Worm (Caenorhabditis elegans) whole organism, L4 larva: ENCODE measurements around the gene ZK892.6.

Experiments
- D1046.2 ChIP-seq: fragments of 200-800 bp; sonication (Bioruptor generic); IDR thresholded peaks from 2 replicates; pipeline ENCODE4 v1.3.6; 2022; ENCODE audit warnings: missing genetic modification characterization, missing compliant biosample characterization
- F10B5.3 ChIP-seq: sonication (generic microtip); optimal IDR thresholded peaks from 2 replicates; lab custom pipeline; 2016; ENCODE audit warnings: mild to moderate bottlenecking, missing genetic modification characterization, missing compliant biosample characterization
- R02D3.7 ChIP-seq: fragments of 150-350 bp; sonication (generic microtip); optimal IDR thresholded peaks from 3 replicates; lab custom pipeline; 2014; ENCODE audit warnings: missing biosample characterization, missing genetic modification characterization
- ZK337.2 ChIP-seq: fragments of 200-800 bp; sonication (Bioruptor generic); IDR thresholded peaks from 2 replicates; pipeline ENCODE4 v1.3.6; 2022; ENCODE audit warnings: missing genetic modification reagents, missing genetic modification characterization, missing compliant biosample characterization
- aha-1 ChIP-seq: fragments of 150-350 bp; peaks from one replicate; lab custom pipeline; 2014; ENCODE audit warnings: missing biosample characterization, missing genetic modification characterization
- attf-4 ChIP-seq: sonication (generic microtip); optimal IDR thresholded peaks from 3 replicates; lab custom pipeline; 2017; ENCODE audit warnings: missing biosample characterization, missing genetic modification characterization
- ceh-20 ChIP-seq: fragments of 200-800 bp; sonication (Bioruptor generic); IDR thresholded peaks from 2 replicates; pipeline ENCODE4 v1.3.6; 2022; ENCODE audit warnings: missing genetic modification reagents, missing genetic modification characterization, missing compliant biosample characterization
- ceh-28 ChIP-seq: fragments of 150-350 bp; optimal IDR thresholded peaks from 2 replicates; lab custom pipeline; 2014; ENCODE audit warnings: missing biosample characterization, missing genetic modification reagents, missing genetic modification characterization
- ces-1 ChIP-seq: fragments of 150-350 bp; sonication (generic microtip); optimal IDR thresholded peaks from 4 replicates; lab custom pipeline; 2014; ENCODE audit warnings: missing biosample characterization, missing genetic modification reagents, missing genetic modification characterization
- cey-2 ChIP-seq: sonication (generic microtip); optimal IDR thresholded peaks from 3 replicates; lab custom pipeline; 2017; ENCODE audit warnings: missing genetic modification characterization, mild to moderate bottlenecking, missing compliant biosample characterization, antibody characterized with exemption, borderline replicate concordance; ENCODE audit not compliant: insufficient read depth
- daf-16 ChIP-seq, 3 experiments: sonication (generic microtip); optimal IDR thresholded peaks; 2 replicates each; lab custom pipeline; 2016 to 2017; ENCODE audit warnings: missing genetic modification characterization in 3 of 3, missing genetic modification reagents in 3 of 3, mild to moderate bottlenecking in 2 of 3, missing compliant biosample characterization in 2 of 3, missing biosample characterization in 1 of 3, moderate library complexity in 1 of 3
- daf-8 ChIP-seq: fragments of 200-800 bp; sonication (Bioruptor generic); IDR thresholded peaks from 2 replicates; pipeline ENCODE4 v1.3.6; 2022; ENCODE audit warnings: missing genetic modification characterization, missing compliant biosample characterization
- dmd-6 ChIP-seq: fragments of 200-800 bp; sonication (Bioruptor generic); IDR thresholded peaks from 2 replicates; pipeline ENCODE4 v1.3.6; 2022; ENCODE audit warnings: missing genetic modification reagents, missing genetic modification characterization, missing compliant biosample characterization
- dmd-8 ChIP-seq: fragments of 200-800 bp; sonication (Bioruptor generic); IDR thresholded peaks from 2 replicates; pipeline ENCODE4 v1.3.6; 2022; ENCODE audit warnings: missing genetic modification characterization, missing compliant biosample characterization
- dmd-9 ChIP-seq: fragments of 200-800 bp; sonication (Bioruptor generic); IDR thresholded peaks from 2 replicates; pipeline ENCODE4 v1.3.6; 2022; ENCODE audit warnings: missing genetic modification reagents, missing genetic modification characterization, missing compliant biosample characterization
- dpl-1 ChIP-seq: fragments of 150-350 bp; optimal IDR thresholded peaks from 2 replicates; lab custom pipeline; 2014; ENCODE audit warnings: missing biosample characterization, missing genetic modification reagents, missing genetic modification characterization
- dve-1 ChIP-seq: sonication (generic microtip); optimal IDR thresholded peaks from 2 replicates; lab custom pipeline; 2017; ENCODE audit warnings: antibody characterized with exemption, mild to moderate bottlenecking, missing genetic modification characterization, missing compliant biosample characterization; ENCODE audit not compliant: insufficient read depth
- egl-27 ChIP-seq: sonication (generic microtip); optimal IDR thresholded peaks from 3 replicates; lab custom pipeline; 2017; ENCODE audit warnings: missing biosample characterization, missing genetic modification reagents, missing genetic modification characterization
- fkh-10 ChIP-seq: fragments of 150-350 bp; optimal IDR thresholded peaks from 2 replicates; lab custom pipeline; 2014; ENCODE audit warnings: missing biosample characterization, missing genetic modification reagents, missing genetic modification characterization
- fos-1 ChIP-seq: fragments of 150-350 bp; optimal IDR thresholded peaks from 2 replicates; lab custom pipeline; 2014; ENCODE audit warnings: missing biosample characterization, missing genetic modification characterization
- hlh-30 ChIP-seq: sonication (generic microtip); optimal IDR thresholded peaks from 2 replicates; lab custom pipeline; 2017; ENCODE audit warnings: antibody characterized with exemption, mild to moderate bottlenecking, missing genetic modification characterization, missing compliant biosample characterization; ENCODE audit not compliant: insufficient read depth
- hmg-1.1 ChIP-seq: fragments of 200-800 bp; sonication (Bioruptor generic); IDR thresholded peaks from 2 replicates; pipeline ENCODE4 v1.3.6; 2022; ENCODE audit warnings: missing genetic modification reagents, missing genetic modification characterization, missing compliant biosample characterization
- lim-7 ChIP-seq: fragments of 200-800 bp; sonication (Bioruptor generic); IDR thresholded peaks from 2 replicates; pipeline ENCODE4 v1.3.6; 2022; ENCODE audit warnings: missing genetic modification characterization, missing compliant biosample characterization
- lin-13 ChIP-seq: fragments of 150-350 bp; optimal IDR thresholded peaks from 2 replicates; lab custom pipeline; 2014; ENCODE audit warnings: missing biosample characterization, missing genetic modification reagents, missing genetic modification characterization
- lin-39 ChIP-seq: fragments of 150-350 bp; optimal IDR thresholded peaks from 2 replicates; lab custom pipeline; 2014; ENCODE audit warnings: missing biosample characterization, missing genetic modification reagents, missing genetic modification characterization
- lir-3 ChIP-seq: sonication (generic microtip); optimal IDR thresholded peaks from 2 replicates; lab custom pipeline; 2016; ENCODE audit warnings: mild to moderate bottlenecking, missing genetic modification characterization, missing compliant biosample characterization
- madf-9 ChIP-seq: fragments of 200-800 bp; sonication (Bioruptor generic); conservative IDR thresholded peaks from 2 replicates; pipeline ENCODE4 v1.3.6; 2022; ENCODE audit warnings: missing genetic modification reagents, missing genetic modification characterization, missing compliant biosample characterization
- mdl-1 ChIP-seq, 2 experiments: fragments of 150-350 bp in 1 of 2; sonication (generic microtip) in 1 of 2; optimal IDR thresholded peaks; 2 replicates each; lab custom pipeline; 2014 to 2017; ENCODE audit warnings: missing biosample characterization in 2 of 2, missing genetic modification characterization in 2 of 2
- mdt-29 ChIP-seq: fragments of 200-800 bp; sonication (Bioruptor generic); IDR thresholded peaks from 2 replicates; pipeline ENCODE4 v1.3.6; 2022; ENCODE audit warnings: missing genetic modification reagents, missing genetic modification characterization, missing compliant biosample characterization
- mep-1 ChIP-seq: fragments of 150-350 bp; sonication (generic microtip); optimal IDR thresholded peaks from 3 replicates; lab custom pipeline; 2014; ENCODE audit warnings: missing biosample characterization, missing genetic modification characterization
- mxl-2 ChIP-seq: fragments of 200-800 bp; sonication (Bioruptor generic); conservative IDR thresholded peaks from 2 replicates; pipeline ENCODE4 v1.3.6; 2022; ENCODE audit warnings: missing genetic modification reagents, missing genetic modification characterization, missing compliant biosample characterization
- mxl-3 ChIP-seq: fragments of 200-800 bp; sonication (Bioruptor generic); optimal IDR thresholded peaks from 2 replicates; lab custom pipeline; 2018; ENCODE audit warnings: mild to moderate bottlenecking, missing genetic modification characterization, missing compliant biosample characterization
- nhr-237 ChIP-seq: sonication (generic microtip); optimal IDR thresholded peaks from 2 replicates; lab custom pipeline; 2017; ENCODE audit warnings: missing biosample characterization, missing genetic modification characterization
- nhr-28 ChIP-seq: fragments of 150-350 bp; optimal IDR thresholded peaks from 2 replicates; lab custom pipeline; 2014; ENCODE audit warnings: missing biosample characterization, missing genetic modification characterization
- nhr-42 ChIP-seq: fragments of 200-800 bp; sonication (Bioruptor generic); IDR thresholded peaks from 2 replicates; pipeline ENCODE4 v1.3.6; 2022; ENCODE audit warnings: missing genetic modification characterization, missing compliant biosample characterization
- nhr-48 ChIP-seq: sonication (generic microtip); optimal IDR thresholded peaks from 2 replicates; lab custom pipeline; 2016; ENCODE audit warnings: mild to moderate bottlenecking, missing genetic modification characterization, missing compliant biosample characterization
- php-3 ChIP-seq: fragments of 200-800 bp; sonication (Bioruptor generic); IDR thresholded peaks from 2 replicates; pipeline ENCODE4 v1.3.6; 2022; ENCODE audit warnings: missing genetic modification reagents, missing genetic modification characterization, missing compliant biosample characterization
- pqm-1 ChIP-seq: sonication (generic microtip); optimal IDR thresholded peaks from 2 replicates; lab custom pipeline; 2017; ENCODE audit warnings: missing biosample characterization, missing genetic modification characterization
- rbr-2 ChIP-seq: sonication (generic microtip); optimal IDR thresholded peaks from 2 replicates; lab custom pipeline; 2016; ENCODE audit warnings: missing genotype, missing genetic modification characterization, missing compliant biosample characterization
- set-16 ChIP-seq: fragments of 200-800 bp; sonication (Bioruptor generic); IDR thresholded peaks from 2 replicates; pipeline ENCODE4 v1.3.6; 2022; ENCODE audit warnings: missing genetic modification reagents, missing genetic modification characterization, missing compliant biosample characterization
- spr-3 ChIP-seq: fragments of 200-800 bp; sonication (Bioruptor generic); optimal IDR thresholded peaks from 2 replicates; lab custom pipeline; 2018; ENCODE audit warnings: mild to moderate bottlenecking, missing genetic modification characterization, missing compliant biosample characterization
- tra-1 ChIP-seq: fragments of 200-800 bp; sonication (Bioruptor generic); IDR thresholded peaks from 2 replicates; pipeline ENCODE4 v1.3.6; 2022; ENCODE audit warnings: missing genetic modification reagents, missing genetic modification characterization, missing compliant biosample characterization
- unc-130 ChIP-seq: sonication (generic microtip); optimal IDR thresholded peaks from 2 replicates; lab custom pipeline; 2016; ENCODE audit warnings: missing genetic modification reagents, missing genetic modification characterization, missing compliant biosample characterization
- unc-39 ChIP-seq: sonication (generic microtip); optimal IDR thresholded peaks from 2 replicates; lab custom pipeline; 2017; ENCODE audit warnings: missing biosample characterization, missing genetic modification characterization
- unc-62 ChIP-seq, 3 experiments: fragments of 150-350 bp in 1 of 3; sonication (generic microtip); optimal IDR thresholded peaks in 2 of 3; peaks in 1 of 3; 1 replicate in 1 of 3; 2 replicates in 2 of 3; lab custom pipeline; 2014 to 2017; ENCODE audit warnings: missing biosample characterization in 3 of 3, missing genetic modification characterization in 3 of 3, missing genetic modification reagents in 3 of 3, missing genotype in 1 of 3
- vab-7 ChIP-seq: fragments of 200-800 bp; sonication (Bioruptor generic); IDR thresholded peaks from 2 replicates; pipeline ENCODE4 v1.3.6; 2022; ENCODE audit warnings: missing genetic modification reagents, missing genetic modification characterization, missing compliant biosample characterization
- zag-1 ChIP-seq: fragments of 150-350 bp; optimal IDR thresholded peaks from 2 replicates; lab custom pipeline; 2014; ENCODE audit warnings: missing biosample characterization, missing genetic modification characterization
- zfp-2 ChIP-seq: sonication (generic microtip); optimal IDR thresholded peaks from 2 replicates; lab custom pipeline; 2016; ENCODE audit warnings: mild to moderate bottlenecking, missing genetic modification characterization, missing compliant biosample characterization
- zfp-3 ChIP-seq: fragments of 200-800 bp; sonication (Bioruptor generic); conservative IDR thresholded peaks from 2 replicates; pipeline ENCODE4 v1.3.6; 2022; ENCODE audit warnings: missing genetic modification reagents, missing genetic modification characterization, missing compliant biosample characterization
- zip-2 ChIP-seq: fragments of 150-350 bp; optimal IDR thresholded peaks from 2 replicates; lab custom pipeline; 2014; ENCODE audit warnings: missing biosample characterization, missing genetic modification characterization

The ZK892.6 gene

ce11 chrII:10017528-10017927 lies 37.6 kb upstream of the ZK892.6 start:
- TF ChIP-seq nhr-48 (tag; lab: Kevin White, UChicago) (no peak), nhr-237 (tag; lab: Kevin White, UChicago) (no peak), unc-62 (GFP tag; optimal IDR thresholded peaks at IDR 0.05 in 1 of 2; lab: Kevin White, UChicago) (peak in 1 of 2 experiments; percentile 71), unc-62 (tag; optimal IDR thresholded peaks at IDR 0.05; lab: Kevin White, UChicago) (no peak), ces-1 (no peak), dve-1 (no peak), nhr-42 (GFP tag; lab: Robert Waterston, UW) (no peak), zag-1 (tag; lab: Kevin White, UChicago) (no peak), cey-2 (tag; lab: Kevin White, UChicago) (no peak), hlh-30 (peak; percentile 20), zfp-2 (tag; lab: Kevin White, UChicago) (no peak), hmg-1.1 (GFP tag; lab: Robert Waterston, UW) (no peak), dmd-6 (GFP tag; lab: Robert Waterston, UW) (peak; percentile 24; the same call in 1 of the 2 replicates), nhr-28 (tag; lab: Kevin White, UChicago) (no peak), aha-1 (tag; lab: Kevin White, UChicago) (peak; percentile 54), mxl-2 (no peak), zfp-3 (GFP tag; lab: Robert Waterston, UW) (no peak), lin-39 (no peak), D1046.2 (GFP tag; lab: Robert Waterston, UW) (no peak), dmd-9 (GFP tag; lab: Robert Waterston, UW) (no peak), mxl-3 (peak; percentile 15), F10B5.3 (no peak), daf-8 (no peak), mep-1 (tag; lab: Kevin White, UChicago) (no peak), dmd-8 (GFP tag; lab: Robert Waterston, UW) (no peak), tra-1 (GFP tag; lab: Robert Waterston, UW) (0 out of 2 replicates have a peak, but pooled peaks have one; percentile 25), madf-9 (GFP tag; lab: Robert Waterston, UW) (no peak), ZK337.2 (GFP tag; lab: Robert Waterston, UW) (no peak), ceh-20 (GFP tag; lab: Robert Waterston, UW) (no peak), ceh-28 (tag; lab: Kevin White, UChicago) (no peak), fkh-10 (GFP tag; lab: Kevin White, UChicago) (no peak), dpl-1 (GFP tag; lab: Kevin White, UChicago) (no peak), fos-1 (tag; lab: Kevin White, UChicago) (no peak), pqm-1 (tag; lab: Kevin White, UChicago) (no peak), lir-3 (tag; lab: Kevin White, UChicago) (no peak), attf-4 (no peak), lin-13 (no peak)

DNA sequence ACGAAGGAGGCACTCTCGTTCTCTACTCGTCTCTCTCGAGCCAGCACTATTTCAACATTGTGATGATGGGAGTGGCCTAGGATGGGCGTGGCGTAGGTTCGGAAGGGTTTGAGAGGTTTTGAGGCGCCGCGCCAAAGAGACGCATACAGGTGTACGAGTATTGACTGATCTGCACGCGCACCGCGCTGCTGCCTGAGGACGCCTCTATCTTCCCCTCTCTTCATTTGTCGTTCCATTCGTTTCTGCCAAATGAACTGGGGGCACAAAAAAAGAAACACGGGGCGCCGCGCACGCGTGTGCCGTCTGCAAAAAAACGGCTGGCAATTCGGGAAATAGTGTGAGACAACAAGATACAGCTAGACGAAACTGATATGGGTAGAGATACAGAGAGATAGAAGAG lies 36.1 kb upstream of the ZK892.6 start, which contains the start of gene lec-2:
Gene lec-2, minus strand, starts transcription at position 171 of the 400 bp plus-strand sequence.
- TF ChIP-seq set-16 (peak; percentile 63), unc-130 (GFP tag; lab: Kevin White, UChicago) (no peak), D1046.2 (GFP tag; lab: Robert Waterston, UW) (0 out of 2 replicates have a peak, but pooled peaks have one; percentile 14), php-3 (0 out of 2 replicates have a peak, but pooled peaks have one; percentile 22), R02D3.7 (tag; lab: Kevin White, UChicago) (no peak), hlh-30 (peak; percentile 55), dve-1 (peak; percentile 10), unc-39 (tag; lab: Kevin White, UChicago) (no peak), hmg-1.1 (GFP tag; lab: Robert Waterston, UW) (peak; percentile 77), mdl-1 (tag; optimal IDR thresholded peaks at IDR 0.05; lab: Kevin White, UChicago) (peak; percentile 29 to 80), spr-3 (peak; percentile 7), lim-7 (GFP tag; lab: Robert Waterston, UW) (no peak), mdt-29 (GFP tag; lab: Robert Waterston, UW) (no peak), nhr-28 (tag; lab: Kevin White, UChicago) (peak; percentile 42), vab-7 (GFP tag; lab: Robert Waterston, UW) (no peak), daf-16 (GFP tag; optimal IDR thresholded peaks at IDR 0.05; lab: Kevin White, UChicago) (no peak), daf-16 (tag; optimal IDR thresholded peaks at IDR 0.05; lab: Kevin White, UChicago) (no peak), rbr-2 (tag; lab: Kevin White, UChicago) (peak; percentile 51), zip-2 (no peak), dmd-6 (GFP tag; lab: Robert Waterston, UW) (peak; percentile 56), dpl-1 (GFP tag; lab: Kevin White, UChicago) (no peak), egl-27 (tag; lab: Kevin White, UChicago) (peak; percentile 15), nhr-237 (tag; lab: Kevin White, UChicago) (no peak), mep-1 (tag; lab: Kevin White, UChicago) (peak; percentile 11)
